Worm (Caenorhabditis elegans) whole organism, mixed stage, embryonic: ENCODE measurements around the gene B0334.4.

Experiments
- drap-1 ChIP-seq: fragments of 200-800 bp; sonication (Bioruptor generic); optimal IDR thresholded peaks from 3 replicates; lab custom pipeline; 2018; ENCODE audit warnings: mild to moderate bottlenecking, missing genetic modification characterization, missing compliant biosample characterization
- lin-13 ChIP-seq: fragments of 150-350 bp; optimal IDR thresholded peaks from 2 replicates; lab custom pipeline; 2014; ENCODE audit warnings: missing biosample characterization, missing genetic modification characterization
- nhr-12 ChIP-seq: fragments of 150-350 bp; optimal IDR thresholded peaks from 2 replicates; lab custom pipeline; 2014; ENCODE audit warnings: missing biosample characterization, missing genetic modification characterization
- nhr-237 ChIP-seq: fragments of 150-350 bp; optimal IDR thresholded peaks from 2 replicates; lab custom pipeline; 2014; ENCODE audit warnings: missing biosample characterization, missing genetic modification characterization
- nhr-28 ChIP-seq: fragments of 150-350 bp; optimal IDR thresholded peaks from 2 replicates; lab custom pipeline; 2014; ENCODE audit warnings: missing biosample characterization, missing genetic modification characterization
- nhr-76 ChIP-seq: sonication (generic microtip); optimal IDR thresholded peaks from 2 replicates; lab custom pipeline; 2017; ENCODE audit warnings: missing biosample characterization, missing genetic modification characterization
- unc-120 ChIP-seq: sonication (generic microtip); optimal IDR thresholded peaks from 2 replicates; lab custom pipeline; 2017; ENCODE audit warnings: missing genetic modification characterization, missing compliant biosample characterization; ENCODE audit not compliant: poor library complexity, severe bottlenecking
- unc-39 ChIP-seq: fragments of 150-350 bp; optimal IDR thresholded peaks from 2 replicates; lab custom pipeline; 2014; ENCODE audit warnings: missing biosample characterization, missing genetic modification characterization
- ztf-11 ChIP-seq: fragments of 150-350 bp; optimal IDR thresholded peaks from 2 replicates; lab custom pipeline; 2014; ENCODE audit warnings: missing biosample characterization, missing genetic modification characterization

ce11 chrII:11544714-11545113 is 49.2 kb downstream of the B0334.4 start, which contains the start of gene F54D5.9:
- TF ChIP-seq unc-39, result no peak
- no peak for TF ChIP-seq nhr-12 (tag; lab: Kevin White, UChicago)
- TF ChIP-seq ztf-11 (tag; lab: Kevin White, UChicago), result no peak
- TF ChIP-seq lin-13 (tag; lab: Kevin White, UChicago), result no peak
- TF ChIP-seq nhr-237 (tag; lab: Kevin White, UChicago), result no peak
- TF ChIP-seq nhr-76 (tag; lab: Kevin White, UChicago), result no peak
- TF ChIP-seq nhr-28 (tag; lab: Kevin White, UChicago), result no peak
- TF ChIP-seq drap-1 (GFP tag; lab: Kevin White, UChicago), result no peak
- TF ChIP-seq unc-120 (tag; lab: Kevin White, UChicago), result no peak
